Fruit fly (Drosophila melanogaster) whole organism, pupa: ENCODE results near the gene Kaz-m1.

Experiments
- CG10348 ChIP-seq: fragments of 200-800 bp; sonication (Bioruptor generic); IDR thresholded peaks from 2 replicates; pipeline ENCODE4 v1.3.6; 2022; ENCODE audit warnings: missing biosample characterization, missing genetic modification characterization
- CG12605 ChIP-seq: fragments of 200-800 bp; sonication (Bioruptor generic); IDR thresholded peaks from 2 replicates; pipeline ENCODE4 v1.3.6; 2022; ENCODE audit warnings: missing biosample characterization, missing genetic modification characterization
- CG13204 ChIP-seq: fragments of 200-800 bp; sonication (Bioruptor generic); optimal IDR thresholded peaks from 2 replicates; lab custom pipeline; 2018; ENCODE audit warnings: missing biosample characterization, mild to moderate bottlenecking, missing genetic modification characterization, moderate library complexity
- CG14655 ChIP-seq: fragments of 200-800 bp; sonication (Bioruptor generic); optimal IDR thresholded peaks from 3 replicates; lab custom pipeline; 2017; ENCODE audit warnings: mild to moderate bottlenecking, missing biosample characterization, missing genetic modification reagents, missing genetic modification characterization
- CG15710 ChIP-seq: fragments of 200-800 bp; sonication (Bioruptor generic); optimal IDR thresholded peaks from 2 replicates; lab custom pipeline; 2018; ENCODE audit warnings: missing biosample characterization, mild to moderate bottlenecking, missing genetic modification characterization, moderate library complexity
- CG17806 ChIP-seq: fragments of 200-800 bp; sonication (Bioruptor generic); optimal IDR thresholded peaks from 2 replicates; lab custom pipeline; 2018; ENCODE audit warnings: missing biosample characterization, mild to moderate bottlenecking, missing genetic modification characterization, moderate library complexity
- CG32121 ChIP-seq: fragments of 200-800 bp; sonication (Bioruptor generic); IDR thresholded peaks from 2 replicates; pipeline ENCODE4 v1.3.6; 2022; ENCODE audit warnings: missing biosample characterization, missing genetic modification characterization
- CG34367 ChIP-seq: fragments of 200-800 bp; sonication (Bioruptor generic); optimal IDR thresholded peaks from 2 replicates; lab custom pipeline; 2018; ENCODE audit warnings: missing biosample characterization, mild to moderate bottlenecking, missing genetic modification characterization
- CG4496 ChIP-seq: fragments of 200-800 bp; sonication (Bioruptor generic); IDR thresholded peaks from 3 replicates; pipeline ENCODE4 v1.3.6; 2022; ENCODE audit warnings: missing biosample characterization, missing genetic modification characterization
- CG8159 ChIP-seq: fragments of 200-800 bp; sonication (Bioruptor generic); optimal IDR thresholded peaks from 3 replicates; lab custom pipeline; 2018; ENCODE audit warnings: missing biosample characterization, mild to moderate bottlenecking, missing genetic modification characterization, moderate library complexity
- CG8301 ChIP-seq: fragments of 200-800 bp; sonication (Bioruptor generic); optimal IDR thresholded peaks from 2 replicates; lab custom pipeline; 2018; ENCODE audit warnings: missing biosample characterization, mild to moderate bottlenecking, missing genetic modification characterization
- CG9948 ChIP-seq: fragments of 200-800 bp; sonication (Bioruptor generic); optimal IDR thresholded peaks from 2 replicates; lab custom pipeline; 2018; ENCODE audit warnings: missing biosample characterization, mild to moderate bottlenecking, missing genetic modification characterization, moderate library complexity
- D1 ChIP-seq: fragments of 200-800 bp; sonication (Bioruptor generic); optimal IDR thresholded peaks from 2 replicates; lab custom pipeline; 2018; ENCODE audit warnings: missing biosample characterization, mild to moderate bottlenecking, missing genetic modification characterization, moderate library complexity
- EcR ChIP-seq: fragments of 200-800 bp; sonication (Bioruptor generic); optimal IDR thresholded peaks from 3 replicates; lab custom pipeline; 2019; ENCODE audit warnings: missing biosample characterization, missing genetic modification characterization, mild to moderate bottlenecking, moderate library complexity, missing genetic modification reagents
- Ets98B ChIP-seq: fragments of 200-800 bp; sonication (Bioruptor generic); IDR thresholded peaks from 2 replicates; pipeline ENCODE4 v1.3.6; 2022; ENCODE audit warnings: missing biosample characterization, missing genetic modification characterization
- Pif1A ChIP-seq: fragments of 200-800 bp; sonication (Bioruptor generic); optimal IDR thresholded peaks from 3 replicates; lab custom pipeline; 2016; ENCODE audit warnings: missing biosample characterization, missing genetic modification characterization
- Pif1B ChIP-seq: fragments of 200-800 bp; sonication (Bioruptor generic); optimal IDR thresholded peaks from 3 replicates; lab custom pipeline; 2016; ENCODE audit warnings: missing biosample characterization, missing genetic modification characterization
- Snoo ChIP-seq: fragments of 200-800 bp; sonication (Bioruptor generic); optimal IDR thresholded peaks from 3 replicates; lab custom pipeline; 2017; ENCODE audit warnings: missing biosample characterization, mild to moderate bottlenecking, missing genetic modification characterization, inconsistent platforms
- fd96Ca ChIP-seq: fragments of 200-800 bp; sonication (Bioruptor generic); IDR thresholded peaks from 3 replicates; pipeline ENCODE4 v1.3.6; 2022; ENCODE audit warnings: missing biosample characterization, missing genetic modification characterization
- gl ChIP-seq: fragments of 200-800 bp; sonication (Bioruptor generic); optimal IDR thresholded peaks from 2 replicates; lab custom pipeline; 2018; ENCODE audit warnings: missing biosample characterization, mild to moderate bottlenecking, missing genetic modification characterization
- rn ChIP-seq: fragments of 200-800 bp; sonication (Bioruptor generic); IDR thresholded peaks from 2 replicates; pipeline ENCODE4 v1.3.6; 2022; ENCODE audit warnings: missing biosample characterization, missing genetic modification characterization

Gene Kaz-m1

dm6 chr3R:26037899-26038298 lies 23.4 kb downstream of the Kaz-m1 start:
- no peak for TF ChIP-seq CG4496 (GFP tag; lab: Robert Waterston, UW)
- TF ChIP-seq rn (GFP tag; lab: Robert Waterston, UW): no peak
- no peak for TF ChIP-seq CG34367
- TF ChIP-seq CG8301 (tag; lab: Kevin White, UChicago): no peak
- TF ChIP-seq Pif1A (GFP tag; lab: Kevin White, UChicago): no peak
- no peak for TF ChIP-seq CG15710 (tag; lab: Kevin White, UChicago)
- TF ChIP-seq EcR (GFP tag; lab: Kevin White, UChicago): no peak
- no peak for TF ChIP-seq gl (tag; lab: Kevin White, UChicago)
- TF ChIP-seq Ets98B: no peak
- no peak for TF ChIP-seq CG12605
- no peak for TF ChIP-seq CG9948 (tag; lab: Kevin White, UChicago)
- no peak for TF ChIP-seq CG13204 (GFP tag; lab: Kevin White, UChicago)
- no peak for TF ChIP-seq Pif1B (GFP tag; lab: Kevin White, UChicago)
- TF ChIP-seq CG14655 (GFP tag; lab: Kevin White, UChicago): no peak
- TF ChIP-seq fd96Ca (GFP tag; lab: Robert Waterston, UW): no peak
- no peak for TF ChIP-seq CG32121 (GFP tag; lab: Robert Waterston, UW)
- TF ChIP-seq, all 21 proteins: peak for 0

dm6 chr3R:26039793-26040335 lies 25.3 kb downstream of the Kaz-m1 start:
- TF ChIP-seq fd96Ca (GFP tag; lab: Robert Waterston, UW): no peak
- TF ChIP-seq CG8159 (tag; lab: Kevin White, UChicago): no peak
- no peak for TF ChIP-seq EcR (GFP tag; lab: Kevin White, UChicago)
- TF ChIP-seq CG15710 (tag; lab: Kevin White, UChicago): no peak
- no peak for TF ChIP-seq CG4496 (GFP tag; lab: Robert Waterston, UW)
- TF ChIP-seq CG12605: no peak
- TF ChIP-seq D1 (tag; lab: Kevin White, UChicago): no peak
- no peak for TF ChIP-seq CG8301 (tag; lab: Kevin White, UChicago)
- no peak for TF ChIP-seq Snoo

dm6 chr3R:26041417-26042101 lies 27.0 kb downstream of the Kaz-m1 start, which contains the start of gene gro:
TSS of gene gro (plus strand) at chr3R:26041736.
- TF ChIP-seq D1 (tag; lab: Kevin White, UChicago) (peak; percentile 57), CG14655 (GFP tag; lab: Kevin White, UChicago) (peak; percentile 36), CG9948 (tag; lab: Kevin White, UChicago) (peak; percentile 40), Snoo (peak; percentile 17), rn (GFP tag; lab: Robert Waterston, UW) (peak; percentile 70), CG10348 (GFP tag; lab: Robert Waterston, UW) (no peak), CG4496 (GFP tag; lab: Robert Waterston, UW) (peak; percentile 75), gl (tag; lab: Kevin White, UChicago) (no peak), Ets98B (peak; percentile 55), EcR (GFP tag; lab: Kevin White, UChicago) (no peak), CG8159 (tag; lab: Kevin White, UChicago) (peak; percentile 38), CG34367 (no peak), CG17806 (tag; lab: Kevin White, UChicago) (peak; percentile 51), CG13204 (GFP tag; lab: Kevin White, UChicago) (no peak), fd96Ca (GFP tag; lab: Robert Waterston, UW) (peak; percentile 47), CG15710 (tag; lab: Kevin White, UChicago) (peak; percentile 38), Pif1B (GFP tag; lab: Kevin White, UChicago) (no peak), Pif1A (GFP tag; lab: Kevin White, UChicago) (peak; percentile 66), CG32121 (GFP tag; lab: Robert Waterston, UW) (peak; percentile 51; the same call in 1 of the 2 replicates), CG8301 (tag; lab: Kevin White, UChicago) (peak; percentile 13), CG12605 (no peak)
- TF ChIP-seq, all 21 proteins: peak for 14

- TF ChIP-seq CG13204 (GFP tag; lab: Kevin White, UChicago): peak; percentile 77
- peak; percentile 96 for TF ChIP-seq CG8301 (tag; lab: Kevin White, UChicago)
- peak; percentile 93 for TF ChIP-seq CG34367
- peak; percentile 94 for TF ChIP-seq Pif1B (GFP tag; lab: Kevin White, UChicago)
- TF ChIP-seq CG9948 (tag; lab: Kevin White, UChicago): peak; percentile 95
- TF ChIP-seq CG17806 (tag; lab: Kevin White, UChicago): peak; percentile 95
- peak; percentile 17 for TF ChIP-seq EcR (GFP tag; lab: Kevin White, UChicago)
- TF ChIP-seq Ets98B: peak; percentile 99
- TF ChIP-seq CG8159 (tag; lab: Kevin White, UChicago): peak; percentile 93
- TF ChIP-seq gl (tag; lab: Kevin White, UChicago): peak; percentile 84
- TF ChIP-seq Pif1A (GFP tag; lab: Kevin White, UChicago): peak; percentile 98
- TF ChIP-seq CG15710 (tag; lab: Kevin White, UChicago): peak; percentile 94
- peak; percentile 59 for TF ChIP-seq D1 (tag; lab: Kevin White, UChicago)
- TF ChIP-seq CG10348 (GFP tag; lab: Robert Waterston, UW): peak; percentile 91
- peak; percentile 95 for TF ChIP-seq Snoo
- TF ChIP-seq CG4496 (GFP tag; lab: Robert Waterston, UW): peak; percentile 99
- peak; percentile 97 for TF ChIP-seq CG14655 (GFP tag; lab: Kevin White, UChicago)
- TF ChIP-seq CG32121 (GFP tag; lab: Robert Waterston, UW): peak; percentile 98
- TF ChIP-seq CG12605: peak; percentile 96
- peak; percentile 97 for TF ChIP-seq rn (GFP tag; lab: Robert Waterston, UW)
- TF ChIP-seq fd96Ca (GFP tag; lab: Robert Waterston, UW): peak; percentile 99
Observed at dm6 chr3R:26042131-26042885, 27.8 kb downstream of the Kaz-m1 start.
